Comparison of ENCODE assay signal across 3 fruit fly cellular contexts in genomic region chr3L:17392412-17392811, dm6.
TF ChIP-seq lines count a peak whose summit lies in the region.

No protein-coding gene starts in this region.

- no peak for TF ChIP-seq CTCF in whole organism, embryonic (GFP tag; optimal IDR thresholded peaks at IDR 0.05; lab: Kevin White, UChicago)

TF ChIP-seq in whole organism, embryonic, 481 proteins besides CTCF, POLR2A, EP300 and RAD21:
- TF ChIP-seq Pdp1 (GFP tag; optimal IDR thresholded peaks at IDR 0.05; lab: Kevin White, UChicago) (peak in 1 of 2 experiments; percentile 63), Blimp-1 (GFP tag; optimal IDR thresholded peaks at IDR 0.05; lab: Kevin White, UChicago) (peak; percentile 70), CG12391 (tag; optimal IDR thresholded peaks at IDR 0.05; lab: Kevin White, UChicago) (no peak)

TF ChIP-seq in whole organism, prepupa, 60 proteins besides CTCF, POLR2A, EP300 and RAD21:
- TF ChIP-seq svp (GFP tag; lab: Kevin White, UChicago) (peak; percentile 27), cyc (GFP tag; optimal IDR thresholded peaks at IDR 0.05; lab: Kevin White, UChicago) (no peak), lz (GFP tag; optimal IDR thresholded peaks at IDR 0.05; lab: Kevin White, UChicago) (no peak), Eip78C (GFP tag; lab: Kevin White, UChicago) (peak; percentile 23), Blimp-1 (GFP tag; optimal IDR thresholded peaks at IDR 0.05; lab: Kevin White, UChicago) (peak; percentile 70), CG31627 (GFP tag; optimal IDR thresholded peaks at IDR 0.05; lab: Kevin White, UChicago) (no peak), salr (GFP tag; optimal IDR thresholded peaks at IDR 0.05; lab: Kevin White, UChicago) (no peak), vri (GFP tag; optimal IDR thresholded peaks at IDR 0.05; lab: Kevin White, UChicago) (peak; percentile 87)
TF ChIP-seq in whole organism, prepupa: peak in this region for 4.

TF ChIP-seq in whole organism, pupa, 21 proteins besides CTCF, POLR2A, EP300 and RAD21:
- no peak for TF ChIP-seq fd96Ca (GFP tag; IDR thresholded peaks at IDR 0.05; lab: Robert Waterston, UW)
- TF ChIP-seq CG12605 (GFP tag; IDR thresholded peaks at IDR 0.05; lab: Robert Waterston, UW), result no peak
- TF ChIP-seq CG9948 (tag; optimal IDR thresholded peaks at IDR 0.05; lab: Kevin White, UChicago), result no peak
- TF ChIP-seq Snoo (tag; optimal IDR thresholded peaks at IDR 0.05; lab: Kevin White, UChicago), result no peak
- TF ChIP-seq EcR (GFP tag; optimal IDR thresholded peaks at IDR 0.05; lab: Kevin White, UChicago), result peak; percentile 96

Comparison
In these comparisons a context has a peak if more than half of its experiments do, and no peak if none do; other contexts are left out.
1. Of the 7 proteins assayed by ChIP-seq in both whole organism, embryonic and whole organism, prepupa: peak only in whole organism, embryonic: none; only in whole organism, prepupa: none; in both: Blimp-1; in neither: 6.